Worm (Caenorhabditis elegans) whole organism, L2 larva: ENCODE measurements around the gene smvt-1.

Experiments used
- C34F6.9 ChIP-seq: fragments of 150-350 bp; optimal IDR thresholded peaks from 2 replicates; lab custom pipeline; 2014; ENCODE audit warnings: missing biosample characterization, missing genetic modification characterization
- F13H6.1 ChIP-seq: sonication (generic microtip); optimal IDR thresholded peaks from 2 replicates; lab custom pipeline; 2016; ENCODE audit warnings: missing genetic modification characterization, missing compliant biosample characterization
- R02D3.7 ChIP-seq: fragments of 150-350 bp; optimal IDR thresholded peaks from 2 replicates; lab custom pipeline; 2014; ENCODE audit warnings: missing biosample characterization, missing genetic modification characterization
- Y55F3AM.14 ChIP-seq: fragments of 200-800 bp; sonication (Bioruptor generic); optimal IDR thresholded peaks from 2 replicates; lab custom pipeline; 2018; ENCODE audit warnings: mild to moderate bottlenecking, missing genetic modification characterization, missing compliant biosample characterization
- alr-1 ChIP-seq: fragments of 150-350 bp; optimal IDR thresholded peaks from 2 replicates; lab custom pipeline; 2014; ENCODE audit warnings: missing biosample characterization, missing genetic modification characterization
- aly-2 ChIP-seq: fragments of 150-350 bp; optimal IDR thresholded peaks from 2 replicates; lab custom pipeline; 2014; ENCODE audit warnings: missing biosample characterization, missing genetic modification characterization
- ama-1 ChIP-seq: fragments of 150-350 bp; optimal IDR thresholded peaks from 2 replicates; lab custom pipeline; 2018; ENCODE audit warnings: inconsistent platforms
- blmp-1 ChIP-seq: sonication (generic microtip); optimal IDR thresholded peaks from 2 replicates; lab custom pipeline; 2017; ENCODE audit warnings: missing genetic modification characterization, mild to moderate bottlenecking, missing compliant biosample characterization, antibody characterized with exemption, moderate library complexity; ENCODE audit not compliant: insufficient read depth
- ceh-82 ChIP-seq: fragments of 150-350 bp; optimal IDR thresholded peaks from 2 replicates; lab custom pipeline; 2014; ENCODE audit warnings: missing biosample characterization, missing genetic modification characterization
- crh-2 ChIP-seq: sonication (generic microtip); optimal IDR thresholded peaks from 2 replicates; lab custom pipeline; 2017; ENCODE audit warnings: missing biosample characterization, missing genetic modification characterization
- elt-1 ChIP-seq: fragments of 150-350 bp; optimal IDR thresholded peaks from 2 replicates; lab custom pipeline; 2014; ENCODE audit warnings: missing biosample characterization, missing genetic modification characterization
- elt-3 ChIP-seq: sonication (generic microtip); optimal IDR thresholded peaks from 2 replicates; lab custom pipeline; 2017; ENCODE audit warnings: missing biosample characterization, missing genetic modification characterization
- fos-1 ChIP-seq: fragments of 150-350 bp; optimal IDR thresholded peaks from 2 replicates; lab custom pipeline; 2014; ENCODE audit warnings: missing biosample characterization, missing genetic modification characterization
- gmeb-1 ChIP-seq: fragments of 150-350 bp; optimal IDR thresholded peaks from 2 replicates; lab custom pipeline; 2014; ENCODE audit warnings: missing biosample characterization, missing genetic modification characterization
- lin-11 ChIP-seq: fragments of 150-350 bp; sonication (generic microtip); optimal IDR thresholded peaks from 2 replicates; lab custom pipeline; 2014; ENCODE audit warnings: missing biosample characterization, missing genetic modification characterization, inconsistent platforms, mixed read lengths
- lin-39 ChIP-seq: fragments of 150-350 bp; optimal IDR thresholded peaks from 2 replicates; lab custom pipeline; 2014; ENCODE audit warnings: missing biosample characterization, missing genetic modification reagents, missing genetic modification characterization
- lsy-2 ChIP-seq, 2 experiments: fragments of 150-350 bp in 1 of 2; sonication (generic microtip) in 1 of 2; optimal IDR thresholded peaks; 2 replicates each; lab custom pipeline; 2014 to 2017; ENCODE audit warnings: missing biosample characterization in 2 of 2, missing genetic modification characterization in 2 of 2
- mab-5 ChIP-seq: fragments of 150-350 bp; optimal IDR thresholded peaks from 2 replicates; lab custom pipeline; 2014; ENCODE audit warnings: missing biosample characterization, missing genetic modification characterization
- mbf-1 ChIP-seq: sonication (generic microtip); optimal IDR thresholded peaks from 2 replicates; lab custom pipeline; 2017; ENCODE audit warnings: missing biosample characterization, missing genetic modification characterization
- nhr-129 ChIP-seq: fragments of 150-350 bp; optimal IDR thresholded peaks from 2 replicates; lab custom pipeline; 2014; ENCODE audit warnings: missing biosample characterization, missing genetic modification characterization
- nhr-21 ChIP-seq: fragments of 150-350 bp; optimal IDR thresholded peaks from 2 replicates; lab custom pipeline; 2014; ENCODE audit warnings: missing biosample characterization, missing genetic modification characterization
- nhr-23 ChIP-seq: fragments of 150-350 bp; optimal IDR thresholded peaks from 2 replicates; lab custom pipeline; 2014; ENCODE audit warnings: missing biosample characterization, missing genetic modification reagents, missing genetic modification characterization
- nhr-237 ChIP-seq: fragments of 150-350 bp; optimal IDR thresholded peaks from 2 replicates; lab custom pipeline; 2014; ENCODE audit warnings: missing biosample characterization, missing genetic modification characterization
- nhr-25 ChIP-seq: fragments of 150-350 bp; sonication (generic microtip); optimal IDR thresholded peaks from 3 replicates; lab custom pipeline; 2014; ENCODE audit warnings: missing biosample characterization, missing genetic modification characterization
- nhr-77 ChIP-seq: fragments of 150-350 bp; optimal IDR thresholded peaks from 2 replicates; lab custom pipeline; 2014; ENCODE audit warnings: missing biosample characterization, missing genetic modification characterization
- peb-1 ChIP-seq: fragments of 150-350 bp; optimal IDR thresholded peaks from 2 replicates; lab custom pipeline; 2014; ENCODE audit warnings: missing biosample characterization, missing genetic modification characterization
- sma-3 ChIP-seq: sonication (generic microtip); optimal IDR thresholded peaks from 2 replicates; lab custom pipeline; 2016; ENCODE audit warnings: missing genetic modification reagents, missing genetic modification characterization, missing compliant biosample characterization
- sma-9 ChIP-seq, 2 experiments: fragments of 150-350 bp in 1 of 2; sonication (generic microtip) in 1 of 2; optimal IDR thresholded peaks; 2 replicates each; lab custom pipeline; 2014 to 2016; ENCODE audit warnings: missing genetic modification characterization in 2 of 2, mild to moderate bottlenecking in 1 of 2, missing biosample characterization in 1 of 2, missing compliant biosample characterization in 1 of 2, missing genetic modification reagents in 1 of 2, moderate library complexity in 1 of 2
- snpc-4 ChIP-seq: fragments of 150-350 bp; optimal IDR thresholded peaks from 2 replicates; lab custom pipeline; 2014; ENCODE audit warnings: missing biosample characterization, missing genetic modification characterization
- unc-39 ChIP-seq: fragments of 150-350 bp; optimal IDR thresholded peaks from 2 replicates; lab custom pipeline; 2014; ENCODE audit warnings: missing biosample characterization, missing genetic modification characterization
- unc-55 ChIP-seq: fragments of 150-350 bp; sonication (generic microtip); optimal IDR thresholded peaks from 3 replicates; lab custom pipeline; 2014; ENCODE audit warnings: missing biosample characterization, missing genetic modification reagents, missing genetic modification characterization
- unc-62 ChIP-seq: fragments of 150-350 bp; optimal IDR thresholded peaks from 2 replicates; lab custom pipeline; 2014; ENCODE audit warnings: missing biosample characterization, missing genetic modification reagents, missing genetic modification characterization
- zag-1 ChIP-seq: fragments of 150-350 bp; optimal IDR thresholded peaks from 2 replicates; lab custom pipeline; 2014; ENCODE audit warnings: missing biosample characterization, missing genetic modification characterization
- ztf-1 ChIP-seq: fragments of 200-800 bp; sonication (Bioruptor generic); conservative IDR thresholded peaks from 2 replicates; pipeline ENCODE4 v1.3.6; 2022; ENCODE audit warnings: missing genetic modification characterization, missing compliant biosample characterization
- ztf-11 ChIP-seq: sonication (generic microtip); optimal IDR thresholded peaks from 2 replicates; lab custom pipeline; 2017; ENCODE audit warnings: missing biosample characterization, missing genetic modification characterization
- ztf-4 ChIP-seq: fragments of 150-350 bp; optimal IDR thresholded peaks from 2 replicates; lab custom pipeline; 2014; ENCODE audit warnings: missing biosample characterization, missing genetic modification characterization

smvt-1 gene

DNA sequence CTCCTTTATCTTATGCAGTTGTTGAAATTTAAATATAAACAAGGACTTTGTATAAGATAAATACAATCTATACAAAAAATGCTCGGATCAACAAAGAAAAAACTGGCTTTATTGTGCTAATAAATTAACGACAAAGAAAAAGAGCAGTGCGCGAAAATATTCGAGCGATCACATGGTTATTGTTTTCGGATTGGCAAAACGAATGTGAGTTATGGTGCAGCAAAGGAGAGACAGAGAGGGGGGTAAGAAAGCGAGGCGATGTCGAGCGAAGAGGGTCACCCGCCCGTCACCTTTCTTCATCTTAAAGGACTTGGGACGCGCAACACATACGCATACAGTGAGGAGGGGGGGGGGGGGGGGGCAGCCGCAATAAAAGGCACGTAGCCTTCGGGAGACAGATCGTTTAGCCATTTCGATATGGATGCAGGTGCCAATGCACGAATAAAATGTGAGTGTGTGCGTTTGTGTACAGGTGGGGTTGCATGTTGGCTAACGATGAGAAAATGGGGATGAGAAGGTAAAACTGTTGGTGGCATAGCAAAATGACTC, 34.4 kb upstream of the smvt-1 start:
- TF ChIP-seq mbf-1 = no peak
- TF ChIP-seq nhr-21 (tag; lab: Kevin White, UChicago) = no peak
- TF ChIP-seq nhr-77 (tag; lab: Kevin White, UChicago) = no peak
- TF ChIP-seq ztf-11 (tag; lab: Kevin White, UChicago) = no peak
- peak; percentile 24 for TF ChIP-seq nhr-25 (tag; lab: Kevin White, UChicago)
- no peak for TF ChIP-seq nhr-23 (tag; lab: Kevin White, UChicago)
- no peak for TF ChIP-seq gmeb-1 (tag; lab: Kevin White, UChicago)

DNA sequence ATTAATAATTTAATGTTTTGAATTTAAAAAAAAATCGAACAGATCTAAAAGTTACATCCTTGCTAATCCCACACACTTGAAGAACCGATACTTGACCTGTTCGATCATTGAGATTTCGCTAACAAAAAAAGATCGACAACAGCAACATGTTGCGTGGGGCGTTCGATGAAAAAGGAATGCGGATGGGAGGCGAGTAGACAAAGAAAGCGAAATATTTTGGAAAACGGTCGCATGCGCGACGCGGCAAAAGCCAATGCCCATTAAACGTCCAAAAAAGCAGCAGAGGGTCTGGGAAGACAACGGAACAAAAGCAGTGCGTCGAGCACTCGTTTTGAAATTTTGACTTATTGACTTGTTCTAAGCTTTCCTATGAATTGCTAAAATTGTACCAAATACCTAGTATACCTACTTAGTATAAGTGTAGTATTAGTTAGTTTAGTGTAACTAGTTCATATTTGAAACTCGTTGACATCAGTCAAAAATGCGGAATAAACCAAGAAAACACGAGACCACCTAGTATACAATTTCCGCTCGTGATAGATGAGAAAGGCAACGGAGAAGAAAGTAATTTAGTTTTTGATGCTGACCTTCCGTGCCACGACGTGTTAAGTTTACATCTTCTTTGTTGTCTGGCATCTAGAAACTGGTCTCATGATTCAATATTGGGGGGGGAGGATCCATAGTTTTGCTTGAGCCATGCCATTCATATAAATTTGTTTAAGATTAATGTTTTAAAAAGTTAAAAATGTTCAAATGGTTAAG, 33.2 kb upstream of the smvt-1 start:
- TF ChIP-seq ceh-82 (tag; lab: Kevin White, UChicago) = no peak
- no peak for TF ChIP-seq zag-1
- TF ChIP-seq lsy-2 (tag; optimal IDR thresholded peaks at IDR 0.05; lab: Kevin White, UChicago) = no peak
- TF ChIP-seq unc-62 (GFP tag; lab: Kevin White, UChicago) = no peak
- TF ChIP-seq nhr-21 (tag; lab: Kevin White, UChicago) = no peak
- TF ChIP-seq fos-1 (tag; lab: Kevin White, UChicago) = no peak
- TF ChIP-seq nhr-25 (tag; lab: Kevin White, UChicago) = peak; percentile 66
- no peak for TF ChIP-seq peb-1 (tag; lab: Kevin White, UChicago)
- TF ChIP-seq blmp-1 (tag; lab: Kevin White, UChicago) = peak; percentile 39
- TF ChIP-seq nhr-237 = no peak
- no peak for TF ChIP-seq unc-39 (tag; lab: Kevin White, UChicago)
- peak; percentile 13 for TF ChIP-seq sma-3
- TF ChIP-seq sma-9 (GFP tag; optimal IDR thresholded peaks at IDR 0.05; lab: Kevin White, UChicago) = peak; percentile 40
- no peak for TF ChIP-seq sma-9 (tag; optimal IDR thresholded peaks at IDR 0.05; lab: Kevin White, UChicago)
- no peak for TF ChIP-seq lin-11 (tag; lab: Kevin White, UChicago)
- TF ChIP-seq mbf-1 = no peak
- no peak for TF ChIP-seq snpc-4
- no peak for TF ChIP-seq ztf-1 (GFP tag; lab: Robert Waterston, UW)
- no peak for TF ChIP-seq ztf-4 (tag; lab: Kevin White, UChicago)
- TF ChIP-seq R02D3.7 = no peak
- TF ChIP-seq elt-3 (tag; lab: Kevin White, UChicago) = no peak
- TF ChIP-seq crh-2 = peak; percentile 33
- TF ChIP-seq nhr-129 (tag; lab: Kevin White, UChicago) = peak; percentile 44
- TF ChIP-seq C34F6.9 (tag; lab: Kevin White, UChicago) = no peak
- no peak for TF ChIP-seq ztf-11 (tag; lab: Kevin White, UChicago)
- no peak for TF ChIP-seq unc-55 (GFP tag; lab: Kevin White, UChicago)
- no peak for TF ChIP-seq aly-2

DNA sequence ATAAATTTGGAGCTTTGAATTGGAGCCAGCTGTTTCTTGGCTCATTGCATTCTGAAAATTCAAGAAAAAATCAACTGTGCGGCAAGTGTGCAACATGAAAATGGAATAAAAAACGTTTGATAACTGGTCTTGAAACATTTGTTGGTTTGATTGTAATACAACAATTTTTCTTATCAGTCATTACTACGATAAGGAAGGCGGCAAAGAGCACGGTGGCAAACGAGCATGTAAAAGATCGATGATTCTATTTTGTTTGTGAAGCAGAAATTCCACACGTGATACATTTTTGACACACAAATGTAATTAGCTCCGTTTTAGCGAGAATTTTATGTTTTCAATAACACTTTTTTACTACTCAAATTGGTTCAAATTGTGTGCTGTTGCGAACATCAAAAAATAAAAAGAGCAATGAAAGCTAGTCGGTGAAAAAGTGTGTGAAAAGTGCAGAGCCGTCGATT, 31.8 kb upstream of the smvt-1 start, which contains the start of gene H01M10.1:
Gene H01M10.1, minus strand, starts transcription at position 51 of the 458 bp plus-strand sequence.
- TF ChIP-seq F13H6.1 (peak; percentile 21), snpc-4 (no peak), fos-1 (tag; lab: Kevin White, UChicago) (peak; percentile 76), sma-9 (GFP tag; optimal IDR thresholded peaks at IDR 0.05; lab: Kevin White, UChicago) (peak; percentile 66), sma-9 (tag; optimal IDR thresholded peaks at IDR 0.05; lab: Kevin White, UChicago) (no peak), gmeb-1 (tag; lab: Kevin White, UChicago) (peak; percentile 45), crh-2 (peak; percentile 66), ztf-4 (tag; lab: Kevin White, UChicago) (no peak)

DNA sequence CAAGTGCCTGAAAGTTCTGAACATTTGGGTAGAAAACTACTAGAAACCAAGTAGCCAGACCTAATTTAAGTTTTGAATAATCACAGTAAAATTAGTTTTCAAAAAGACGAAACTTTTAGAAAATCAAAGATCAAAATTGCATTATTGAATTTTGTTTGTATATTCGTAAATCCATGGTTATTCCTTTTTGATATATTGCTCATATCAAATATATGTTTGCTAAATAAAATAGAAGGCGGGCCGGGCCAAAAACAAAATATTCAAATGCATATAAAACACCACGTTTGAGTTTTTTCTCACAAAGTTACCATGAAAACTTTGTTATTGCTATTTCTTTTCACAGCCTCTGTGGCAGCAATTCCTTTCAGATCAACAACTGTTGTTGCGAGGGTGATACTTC, 28.7 kb upstream of the smvt-1 start, which contains the start of gene ttr-42:
Gene ttr-42, plus strand, starts transcription at position 301 of the 400 bp plus-strand sequence.
- TF ChIP-seq F13H6.1 = no peak
- TF ChIP-seq mab-5 (tag; lab: Kevin White, UChicago) = no peak
- TF ChIP-seq elt-1 (tag; lab: Kevin White, UChicago) = no peak
- TF ChIP-seq gmeb-1 (tag; lab: Kevin White, UChicago) = no peak
- TF ChIP-seq ama-1 = no peak
- TF ChIP-seq R02D3.7 = no peak
- TF ChIP-seq blmp-1 (tag; lab: Kevin White, UChicago) = no peak
- no peak for TF ChIP-seq Y55F3AM.14
- no peak for TF ChIP-seq nhr-25 (tag; lab: Kevin White, UChicago)
- no peak for TF ChIP-seq ztf-11 (tag; lab: Kevin White, UChicago)
- TF ChIP-seq mbf-1 = no peak
- no peak for TF ChIP-seq nhr-129 (tag; lab: Kevin White, UChicago)
- TF ChIP-seq alr-1 (tag; lab: Kevin White, UChicago) = no peak
- TF ChIP-seq elt-3 (tag; lab: Kevin White, UChicago) = no peak
- TF ChIP-seq nhr-77 (tag; lab: Kevin White, UChicago) = no peak
- no peak for TF ChIP-seq lin-39 (tag; lab: Kevin White, UChicago)
- TF ChIP-seq lsy-2 (tag; optimal IDR thresholded peaks at IDR 0.05; lab: Kevin White, UChicago) = no peak
